Fruit fly (Drosophila melanogaster) whole organism, embryonic: ENCODE data around the gene SkpD.
A peak's percentile ranks its signal among the peaks of the same experiment; 100 is the strongest.

Source experiments
- BEAF-32 ChIP-seq: fragments of 200-800 bp; sonication (Bioruptor generic); optimal IDR thresholded peaks from 3 replicates; lab custom pipeline; 2017; ENCODE audit warnings: missing biosample characterization, missing genetic modification characterization, mild to moderate bottlenecking, moderate library complexity, missing genetic modification reagents
- Blimp-1 ChIP-seq: fragments of 200-800 bp; sonication (Bioruptor generic); optimal IDR thresholded peaks from 3 replicates; lab custom pipeline; 2018; ENCODE audit warnings: missing biosample characterization, missing genetic modification characterization, mild to moderate bottlenecking, moderate library complexity, missing genetic modification reagents
- BtbVII ChIP-seq: fragments of 200-800 bp; sonication (Bioruptor generic); optimal IDR thresholded peaks from 3 replicates; lab custom pipeline; 2017; ENCODE audit warnings: missing biosample characterization, mild to moderate bottlenecking, missing genetic modification characterization
- CG11504 ChIP-seq: fragments of 200-800 bp; sonication (Bioruptor generic); optimal IDR thresholded peaks from 3 replicates; lab custom pipeline; 2019; ENCODE audit warnings: missing biosample characterization, mild to moderate bottlenecking, missing genetic modification characterization, moderate library complexity
- CG12071 ChIP-seq: fragments of 200-800 bp; sonication (Bioruptor generic); optimal IDR thresholded peaks from 3 replicates; lab custom pipeline; 2018; ENCODE audit warnings: missing biosample characterization, mild to moderate bottlenecking, missing genetic modification characterization
- CG16779 ChIP-seq: fragments of 200-800 bp; sonication (Bioruptor generic); IDR thresholded peaks from 2 replicates; pipeline ENCODE4 v1.3.6; 2022; ENCODE audit warnings: missing biosample characterization, missing genetic modification characterization
- CG17361 ChIP-seq: fragments of 200-800 bp; sonication (Bioruptor generic); IDR thresholded peaks from 3 replicates; pipeline ENCODE4 v1.3.6; 2022; ENCODE audit warnings: missing biosample characterization, missing genetic modification characterization
- CG18599 ChIP-seq: fragments of 200-800 bp; sonication (Bioruptor generic); optimal IDR thresholded peaks from 3 replicates; lab custom pipeline; 2017; ENCODE audit warnings: missing biosample characterization, missing genetic modification characterization, mild to moderate bottlenecking, moderate library complexity, missing genetic modification reagents
- CG2712 ChIP-seq: fragments of 200-800 bp; optimal IDR thresholded peaks from 3 replicates; lab custom pipeline; 2019; ENCODE audit warnings: missing biosample characterization, mild to moderate bottlenecking, missing genetic modification characterization, moderate library complexity
- CG30431 ChIP-seq: fragments of 200-800 bp; sonication (Bioruptor generic); optimal IDR thresholded peaks from 2 replicates; lab custom pipeline; 2017; ENCODE audit warnings: missing biosample characterization, missing genetic modification characterization
- CG31224 ChIP-seq: fragments of 200-800 bp; sonication (Bioruptor generic); IDR thresholded peaks from 2 replicates; pipeline ENCODE4 v1.3.6; 2022; ENCODE audit warnings: missing biosample characterization, missing genetic modification characterization
- CG33213 ChIP-seq: fragments of 200-800 bp; sonication (Bioruptor generic); optimal IDR thresholded peaks from 3 replicates; lab custom pipeline; 2016; ENCODE audit warnings: missing biosample characterization, missing genetic modification characterization
- CG5245 ChIP-seq: fragments of 200-800 bp; sonication (Bioruptor generic); optimal IDR thresholded peaks from 3 replicates; lab custom pipeline; 2016; ENCODE audit warnings: missing biosample characterization, missing genetic modification characterization
- CG9215 ChIP-seq: fragments of 200-800 bp; sonication (Bioruptor generic); IDR thresholded peaks from 2 replicates; pipeline ENCODE4 v1.3.6; 2022; ENCODE audit warnings: missing biosample characterization, missing genetic modification characterization
- CG9727 ChIP-seq: fragments of 200-800 bp; sonication (Bioruptor generic); optimal IDR thresholded peaks from 3 replicates; lab custom pipeline; 2017; ENCODE audit warnings: missing biosample characterization, mild to moderate bottlenecking, missing genetic modification characterization
- CG9817 ChIP-seq: fragments of 200-800 bp; sonication (Bioruptor generic); optimal IDR thresholded peaks from 2 replicates; lab custom pipeline; 2018; ENCODE audit warnings: missing biosample characterization, mild to moderate bottlenecking, missing genetic modification characterization, moderate library complexity
- CTCF ChIP-seq: fragments of 200-800 bp; sonication (Bioruptor generic); optimal IDR thresholded peaks from 2 replicates; lab custom pipeline; 2017; ENCODE audit warnings: missing biosample characterization, mild to moderate bottlenecking, missing genetic modification characterization, moderate library complexity
- D ChIP-seq, 2 experiments: fragments of 200-800 bp in 1 of 2; fragments of >200 bp in 1 of 2; sonication (Bioruptor generic) in 1 of 2; optimal IDR thresholded peaks; 2 replicates in 1 of 2; 3 replicates in 1 of 2; lab custom pipeline; 2017; ENCODE audit warnings: mild to moderate bottlenecking in 1 of 2, missing biosample characterization in 1 of 2, missing genetic modification characterization in 1 of 2, missing genetic modification reagents in 1 of 2
- D19B ChIP-seq: fragments of 200-800 bp; sonication (Bioruptor generic); optimal IDR thresholded peaks from 2 replicates; lab custom pipeline; 2017; ENCODE audit warnings: missing biosample characterization, mild to moderate bottlenecking, missing genetic modification characterization
- Dbx ChIP-seq: fragments of 200-800 bp; sonication (Bioruptor generic); IDR thresholded peaks from 3 replicates; pipeline ENCODE4 v1.3.6; 2022; ENCODE audit warnings: missing biosample characterization, missing genetic modification characterization
- Dll ChIP-seq: fragments of 200-800 bp; sonication (Bioruptor generic); IDR thresholded peaks from 4 replicates; pipeline ENCODE4 v1.3.6; 2022; ENCODE audit warnings: missing biosample characterization, missing genetic modification characterization; ENCODE audit not compliant: partially characterized antibody
- H2.0 ChIP-seq: fragments of 200-800 bp; sonication (Bioruptor generic); IDR thresholded peaks from 2 replicates; pipeline ENCODE4 v1.3.6; 2022; ENCODE audit warnings: missing biosample characterization, missing genetic modification characterization
- HLH4C ChIP-seq: fragments of 200-800 bp; sonication (Bioruptor generic); IDR thresholded peaks from 3 replicates; pipeline ENCODE4 v1.3.6; 2022; ENCODE audit warnings: missing biosample characterization, missing genetic modification characterization; ENCODE audit not compliant: partially characterized antibody
- MTF-1 ChIP-seq: fragments of 200-800 bp; sonication (Bioruptor generic); optimal IDR thresholded peaks from 2 replicates; lab custom pipeline; 2018; ENCODE audit warnings: missing biosample characterization, mild to moderate bottlenecking, missing genetic modification characterization, borderline replicate concordance
- Mes4 ChIP-seq: fragments of 200-800 bp; sonication (Bioruptor generic); optimal IDR thresholded peaks from 2 replicates; lab custom pipeline; 2016; ENCODE audit warnings: missing biosample characterization, missing genetic modification characterization
- Ssrp ChIP-seq: fragments of 200-800 bp; sonication (Bioruptor generic); optimal IDR thresholded peaks from 2 replicates; lab custom pipeline; 2018; ENCODE audit warnings: missing biosample characterization, mild to moderate bottlenecking, missing genetic modification characterization, moderate library complexity
- abd-A ChIP-seq: fragments of 200-800 bp; sonication (Bioruptor generic); optimal IDR thresholded peaks from 3 replicates; lab custom pipeline; 2019; ENCODE audit warnings: missing biosample characterization, mild to moderate bottlenecking, missing genetic modification characterization, moderate library complexity
- az2 ChIP-seq: fragments of 200-800 bp; sonication (Bioruptor generic); optimal IDR thresholded peaks from 3 replicates; lab custom pipeline; 2016; ENCODE audit warnings: missing biosample characterization, missing genetic modification characterization
- btn ChIP-seq: fragments of 200-800 bp; sonication (Bioruptor generic); optimal IDR thresholded peaks from 2 replicates; lab custom pipeline; 2016; ENCODE audit warnings: missing biosample characterization, missing genetic modification characterization
- crp ChIP-seq, 2 experiments: fragments of 200-800 bp; sonication (Bioruptor generic); optimal IDR thresholded peaks; 2 replicates in 1 of 2; 3 replicates in 1 of 2; lab custom pipeline; 2017; ENCODE audit warnings: missing biosample characterization in 2 of 2, missing genetic modification characterization in 2 of 2, mild to moderate bottlenecking in 1 of 2, moderate library complexity in 1 of 2
- fd102C ChIP-seq: fragments of 200-800 bp; sonication (Bioruptor generic); optimal IDR thresholded peaks from 2 replicates; lab custom pipeline; 2018; ENCODE audit warnings: missing biosample characterization, mild to moderate bottlenecking, missing genetic modification characterization, moderate library complexity
- grau ChIP-seq: fragments of 200-800 bp; optimal IDR thresholded peaks from 3 replicates; lab custom pipeline; 2019; ENCODE audit warnings: missing biosample characterization, mild to moderate bottlenecking, missing genetic modification characterization, moderate library complexity
- gsb-n ChIP-seq: fragments of 200-800 bp; sonication (Bioruptor generic); optimal IDR thresholded peaks from 3 replicates; lab custom pipeline; 2018; ENCODE audit warnings: missing biosample characterization, mild to moderate bottlenecking, missing genetic modification characterization
- inv ChIP-seq: fragments of 200-800 bp; sonication (Bioruptor generic); IDR thresholded peaks from 2 replicates; pipeline ENCODE4 v1.3.6; 2022; ENCODE audit warnings: missing biosample characterization, missing genetic modification characterization; ENCODE audit not compliant: partially characterized antibody
- kah ChIP-seq: fragments of 200-800 bp; sonication (Bioruptor generic); optimal IDR thresholded peaks from 2 replicates; lab custom pipeline; 2018; ENCODE audit warnings: missing biosample characterization, mild to moderate bottlenecking, missing genetic modification characterization
- lbe ChIP-seq: fragments of 200-800 bp; sonication (Bioruptor generic); optimal IDR thresholded peaks from 2 replicates; lab custom pipeline; 2016; ENCODE audit warnings: missing biosample characterization, mild to moderate bottlenecking, missing genetic modification characterization
- nerfin-2 ChIP-seq: fragments of 200-800 bp; sonication (Bioruptor generic); IDR thresholded peaks from 2 replicates; pipeline ENCODE4 v1.3.6; 2022; ENCODE audit warnings: missing biosample characterization, missing genetic modification characterization; ENCODE audit not compliant: partially characterized antibody
- nom ChIP-seq: fragments of 200-800 bp; sonication (Bioruptor generic); optimal IDR thresholded peaks from 2 replicates; lab custom pipeline; 2017; ENCODE audit warnings: missing biosample characterization, missing genetic modification characterization, mild to moderate bottlenecking, moderate library complexity, missing genetic modification reagents
- org-1 ChIP-seq: fragments of 200-800 bp; sonication (Bioruptor generic); optimal IDR thresholded peaks from 2 replicates; lab custom pipeline; 2017; ENCODE audit warnings: missing biosample characterization, missing genetic modification characterization
- p53 ChIP-seq: fragments of 200-800 bp; sonication (Bioruptor generic); optimal IDR thresholded peaks from 2 replicates; lab custom pipeline; 2016; ENCODE audit warnings: missing biosample characterization, missing genetic modification characterization
- peb ChIP-seq: fragments of 200-800 bp; sonication (Bioruptor generic); IDR thresholded peaks from 2 replicates; pipeline ENCODE4 v1.3.6; 2022; ENCODE audit warnings: missing biosample characterization, missing genetic modification characterization
- phol ChIP-seq: fragments of 200-800 bp; sonication (Bioruptor generic); optimal IDR thresholded peaks from 3 replicates; lab custom pipeline; 2018; ENCODE audit warnings: missing biosample characterization, mild to moderate bottlenecking, missing genetic modification characterization, moderate library complexity
- sens ChIP-seq: fragments of 200-800 bp; sonication (Bioruptor generic); peaks from one replicate; lab custom pipeline; 2016; ENCODE audit warnings: missing biosample characterization, missing genetic modification characterization
- sob ChIP-seq: fragments of 200-800 bp; sonication (Bioruptor generic); IDR thresholded peaks from 2 replicates; pipeline ENCODE4 v1.3.6; 2022; ENCODE audit warnings: missing biosample characterization, missing genetic modification characterization
- vnd ChIP-seq: fragments of 200-800 bp; sonication (Bioruptor generic); IDR thresholded peaks from 3 replicates; pipeline ENCODE4 v1.3.6; 2022; ENCODE audit warnings: missing biosample characterization, missing genetic modification characterization; ENCODE audit not compliant: partially characterized antibody
- wek ChIP-seq: fragments of 200-800 bp; sonication (Bioruptor generic); optimal IDR thresholded peaks from 3 replicates; lab custom pipeline; 2018; ENCODE audit warnings: missing biosample characterization, mild to moderate bottlenecking, missing genetic modification characterization, moderate library complexity
- wor ChIP-seq: fragments of 200-800 bp; sonication (Bioruptor generic); IDR thresholded peaks from 2 replicates; pipeline ENCODE4 v1.3.6; 2022; ENCODE audit warnings: missing biosample characterization, missing genetic modification characterization
- zen ChIP-seq: fragments of 200-800 bp; sonication (Bioruptor generic); optimal IDR thresholded peaks from 3 replicates; lab custom pipeline; 2018; ENCODE audit warnings: missing biosample characterization, mild to moderate bottlenecking, missing genetic modification characterization, moderate library complexity

The SkpD gene

DNA sequence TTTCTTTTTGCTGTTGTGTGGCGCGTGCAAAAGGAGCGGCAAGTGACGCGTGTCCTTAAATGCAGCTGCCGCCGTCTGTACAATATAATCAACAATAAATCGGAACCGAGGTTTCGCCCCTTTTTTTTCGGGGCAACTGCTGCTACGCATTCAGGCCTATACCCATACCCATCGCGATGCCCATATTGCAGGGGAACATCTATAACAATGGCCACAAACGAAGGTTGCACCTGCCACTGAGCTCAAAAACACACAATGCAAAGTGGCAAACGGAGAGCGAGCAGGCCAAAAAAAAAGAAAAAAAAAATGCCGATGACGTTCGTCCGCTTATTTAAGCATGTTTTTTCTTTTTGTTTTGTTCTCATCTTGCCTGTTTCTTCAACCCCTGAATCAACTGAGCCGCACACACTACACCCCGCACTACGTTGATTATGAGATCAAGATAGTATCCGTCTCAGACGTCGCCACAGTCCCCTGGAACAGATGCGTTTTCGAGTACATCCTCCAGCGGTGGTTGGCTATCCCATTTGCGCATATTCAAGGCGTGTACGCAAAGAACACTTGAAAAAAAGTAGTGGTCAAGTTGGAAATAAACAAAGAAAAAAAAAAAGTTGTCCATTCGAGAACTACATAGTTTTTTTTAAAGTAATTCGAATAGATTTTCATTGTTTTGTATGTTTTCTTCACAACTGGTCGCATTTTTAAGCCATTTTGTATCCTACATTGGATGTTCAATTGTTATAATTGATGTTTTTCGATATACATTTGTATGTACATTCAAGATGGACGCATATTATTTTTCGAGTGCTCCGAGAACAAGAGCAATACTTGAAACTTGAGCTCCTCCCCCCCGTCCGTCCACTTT lies 30.1 kb downstream of the SkpD start (continued):
- TF ChIP-seq p53 (no peak), crp (GFP tag; optimal IDR thresholded peaks at IDR 0.05; lab: Kevin White, UChicago) (no peak), CG9817 (no peak), fd102C (no peak), CG2712 (tag; lab: Kevin White, UChicago) (peak; percentile 58), CG31224 (GFP tag; lab: Robert Waterston, UW) (no peak), BEAF-32 (GFP tag; lab: Kevin White, UChicago) (no peak), Ssrp (peak; percentile 3), Dbx (GFP tag; lab: Robert Waterston, UW) (no peak), sens (GFP tag; lab: Kevin White, UChicago) (peak; percentile 91), CG17361 (GFP tag; lab: Robert Waterston, UW) (peak; percentile 54; the same call in 2 of the 3 replicates), nerfin-2 (GFP tag; lab: Robert Waterston, UW) (no peak), wor (GFP tag; lab: Robert Waterston, UW) (no peak), peb (no peak), D19B (no peak), btn (GFP tag; lab: Kevin White, UChicago) (no peak), vnd (GFP tag; lab: Robert Waterston, UW) (no peak), CG9215 (GFP tag; lab: Robert Waterston, UW) (no peak), phol (tag; lab: Kevin White, UChicago) (peak; percentile 47), sob (no peak), abd-A (tag; lab: Kevin White, UChicago) (no peak), inv (no peak), Dll (GFP tag; lab: Robert Waterston, UW) (no peak), CG12071 (GFP tag; lab: Kevin White, UChicago) (no peak), lbe (GFP tag; lab: Kevin White, UChicago) (no peak), BtbVII (GFP tag; lab: Kevin White, UChicago) (no peak), wek (GFP tag; lab: Kevin White, UChicago) (no peak), CTCF (GFP tag; lab: Kevin White, UChicago) (no peak), CG30431 (GFP tag; lab: Kevin White, UChicago) (no peak), Blimp-1 (GFP tag; lab: Kevin White, UChicago) (peak; percentile 1), org-1 (GFP tag; lab: Kevin White, UChicago) (peak; percentile 13), H2.0 (GFP tag; lab: Robert Waterston, UW) (no peak), zen (tag; lab: Kevin White, UChicago) (peak; percentile 21), az2 (GFP tag; lab: Kevin White, UChicago) (no peak), CG33213 (GFP tag; lab: Kevin White, UChicago) (no peak), HLH4C (GFP tag; lab: Robert Waterston, UW) (no peak), CG18599 (GFP tag; lab: Kevin White, UChicago) (no peak), Mes4 (no peak), CG16779 (GFP tag; lab: Robert Waterston, UW) (no peak), nom (GFP tag; lab: Kevin White, UChicago) (peak; percentile 43), kah (no peak), CG9727 (GFP tag; lab: Kevin White, UChicago) (peak; percentile 59), CG5245 (GFP tag; lab: Kevin White, UChicago) (no peak), CG11504 (tag; lab: Kevin White, UChicago) (no peak), gsb-n (tag; lab: Kevin White, UChicago) (no peak), grau (tag; lab: Kevin White, UChicago) (peak; percentile 2), D (optimal IDR thresholded peaks at IDR 0.05; lab: Kevin White, UChicago) (peak; percentile 69), D (GFP tag; optimal IDR thresholded peaks at IDR 0.05; lab: Kevin White, UChicago) (no peak), MTF-1 (GFP tag; lab: Kevin White, UChicago) (no peak)
